Fruit fly (Drosophila melanogaster) whole organism, embryonic: Measurements from ENCODE around the gene CG6287.

Experiments used
- Awh ChIP-seq: fragments of 200-800 bp; sonication (Bioruptor generic); IDR thresholded peaks from 2 replicates; pipeline ENCODE4, ENCODE4 v1.3.6; 2022; ENCODE audit warnings: missing biosample characterization, missing genetic modification characterization
- CG10366 ChIP-seq: fragments of 200-800 bp; sonication (Bioruptor generic); IDR thresholded peaks from 2 replicates; pipeline ENCODE4 v1.3.6; 2022; ENCODE audit warnings: missing biosample characterization, missing genetic modification characterization
- CG10654 ChIP-seq: fragments of 200-800 bp; sonication (Bioruptor generic); optimal IDR thresholded peaks from 2 replicates; lab custom pipeline; 2016; ENCODE audit warnings: missing biosample characterization, missing genetic modification characterization
- CG12236 ChIP-seq: fragments of 200-800 bp; sonication (Bioruptor generic); optimal IDR thresholded peaks from 2 replicates; lab custom pipeline; 2016; ENCODE audit warnings: missing biosample characterization, missing genetic modification characterization
- CG15479 ChIP-seq: fragments of 200-800 bp; sonication (Bioruptor generic); optimal IDR thresholded peaks from 3 replicates; lab custom pipeline; 2019; ENCODE audit warnings: missing biosample characterization, mild to moderate bottlenecking, missing genetic modification characterization, moderate library complexity
- CG15601 ChIP-seq: fragments of 200-800 bp; sonication (Bioruptor generic); optimal IDR thresholded peaks from 3 replicates; lab custom pipeline; 2019; ENCODE audit warnings: missing biosample characterization, mild to moderate bottlenecking, missing genetic modification characterization, moderate library complexity
- CG16815 ChIP-seq: fragments of 200-800 bp; sonication (Bioruptor generic); optimal IDR thresholded peaks from 3 replicates; lab custom pipeline; 2017; ENCODE audit warnings: missing biosample characterization, mild to moderate bottlenecking, missing genetic modification characterization
- CG16863 ChIP-seq: fragments of 200-800 bp; sonication (Bioruptor generic); optimal IDR thresholded peaks from 3 replicates; lab custom pipeline; 2016; ENCODE audit warnings: missing biosample characterization, missing genetic modification characterization
- CG17912 ChIP-seq: fragments of 200-800 bp; sonication (Bioruptor generic); optimal IDR thresholded peaks from 2 replicates; lab custom pipeline; 2018; ENCODE audit warnings: missing biosample characterization, mild to moderate bottlenecking, missing genetic modification characterization
- CG30431 ChIP-seq: fragments of 200-800 bp; sonication (Bioruptor generic); optimal IDR thresholded peaks from 2 replicates; lab custom pipeline; 2017; ENCODE audit warnings: missing biosample characterization, missing genetic modification characterization
- CG31441 ChIP-seq: fragments of 200-800 bp; sonication (Bioruptor generic); IDR thresholded peaks from 2 replicates; pipeline ENCODE4 v1.3.6; 2022; ENCODE audit warnings: missing biosample characterization, missing genetic modification characterization
- CG32772 ChIP-seq: fragments of 200-800 bp; sonication (Bioruptor generic); IDR thresholded peaks from 2 replicates; pipeline ENCODE4 v1.3.6; 2022; ENCODE audit warnings: missing biosample characterization, missing genetic modification characterization
- CG4328 ChIP-seq: fragments of 200-800 bp; sonication (Bioruptor generic); optimal IDR thresholded peaks from 3 replicates; lab custom pipeline; 2017; ENCODE audit warnings: missing biosample characterization, missing genetic modification reagents, missing genetic modification characterization
- CG4360 ChIP-seq: fragments of 200-800 bp; sonication (Bioruptor generic); IDR thresholded peaks from 2 replicates; pipeline ENCODE4 v1.3.6; 2022; ENCODE audit warnings: missing biosample characterization, missing genetic modification characterization
- CG9797 ChIP-seq: fragments of 200-800 bp; sonication (Bioruptor generic); optimal IDR thresholded peaks from 3 replicates; lab custom pipeline; 2018; ENCODE audit warnings: missing biosample characterization, mild to moderate bottlenecking, missing genetic modification characterization
- CHES-1-like ChIP-seq: fragments of 200-800 bp; sonication (Bioruptor generic); optimal IDR thresholded peaks from 2 replicates; lab custom pipeline; 2016; ENCODE audit warnings: missing biosample characterization, missing genetic modification characterization
- Dip3 ChIP-seq: fragments of 200-800 bp; sonication (Bioruptor generic); optimal IDR thresholded peaks from 3 replicates; lab custom pipeline; 2016; ENCODE audit warnings: missing biosample characterization, missing genetic modification characterization
- Doc2 ChIP-seq: fragments of 200-800 bp; sonication (Bioruptor generic); IDR thresholded peaks from 2 replicates; pipeline ENCODE4 v1.3.6; 2022; ENCODE audit warnings: missing biosample characterization, missing genetic modification characterization
- E2f2 ChIP-seq: fragments of 200-800 bp; sonication (Bioruptor generic); IDR thresholded peaks from 2 replicates; pipeline ENCODE4 v1.3.6; 2022; ENCODE audit warnings: missing biosample characterization, missing genetic modification characterization
- Elba2 ChIP-seq: fragments of 200-800 bp; sonication (Bioruptor generic); optimal IDR thresholded peaks from 3 replicates; lab custom pipeline; 2016; ENCODE audit warnings: missing biosample characterization, missing genetic modification characterization
- Ets65A ChIP-seq: fragments of 200-800 bp; sonication (Bioruptor generic); peaks from one replicate; lab custom pipeline; 2016; ENCODE audit warnings: missing biosample characterization, missing genetic modification characterization
- Hey ChIP-seq: fragments of 200-800 bp; sonication (Bioruptor generic); optimal IDR thresholded peaks from 3 replicates; lab custom pipeline; 2018; ENCODE audit warnings: missing biosample characterization, mild to moderate bottlenecking, missing genetic modification characterization
- Meics ChIP-seq: fragments of 200-800 bp; sonication (Bioruptor generic); optimal IDR thresholded peaks from 2 replicates; lab custom pipeline; 2017; ENCODE audit warnings: missing biosample characterization, mild to moderate bottlenecking, missing genetic modification characterization
- Myb ChIP-seq: fragments of 200-800 bp; sonication (Bioruptor generic); optimal IDR thresholded peaks from 2 replicates; lab custom pipeline; 2016; ENCODE audit warnings: missing biosample characterization, missing genetic modification characterization
- Ravus ChIP-seq: fragments of 200-800 bp; sonication (Bioruptor generic); IDR thresholded peaks from 2 replicates; pipeline ENCODE4 v1.3.6; 2022; ENCODE audit warnings: missing biosample characterization, missing genetic modification characterization
- Side ChIP-seq: fragments of 200-800 bp; sonication (Bioruptor generic); optimal IDR thresholded peaks from 2 replicates; lab custom pipeline; 2016; ENCODE audit warnings: missing biosample characterization, missing genetic modification characterization
- Sin3A ChIP-seq: fragments of >200 bp; optimal IDR thresholded peaks from 2 replicates; lab custom pipeline; 2018
- Sry-β ChIP-seq: fragments of 200-800 bp; sonication (Bioruptor generic); optimal IDR thresholded peaks from 2 replicates; lab custom pipeline; 2018; ENCODE audit warnings: missing biosample characterization, mild to moderate bottlenecking, missing genetic modification characterization, moderate library complexity
- Sry-δ ChIP-seq: fragments of 200-800 bp; sonication (Bioruptor generic); optimal IDR thresholded peaks from 2 replicates; lab custom pipeline; 2016; ENCODE audit warnings: missing biosample characterization, missing genetic modification characterization
- Ssrp ChIP-seq: fragments of 200-800 bp; sonication (Bioruptor generic); optimal IDR thresholded peaks from 2 replicates; lab custom pipeline; 2018; ENCODE audit warnings: missing biosample characterization, mild to moderate bottlenecking, missing genetic modification characterization, moderate library complexity
- Vsx1 ChIP-seq: fragments of 200-800 bp; sonication (Bioruptor generic); optimal IDR thresholded peaks from 2 replicates; lab custom pipeline; 2017; ENCODE audit warnings: missing biosample characterization, mild to moderate bottlenecking, missing genetic modification characterization, missing genetic modification reagents
- Xrp1 ChIP-seq: fragments of 200-800 bp; sonication (Bioruptor generic); IDR thresholded peaks from 2 replicates; pipeline ENCODE4 v1.3.6; 2022; ENCODE audit warnings: missing biosample characterization, missing genetic modification characterization
- bowl ChIP-seq: fragments of 200-800 bp; sonication (Bioruptor generic); IDR thresholded peaks from 2 replicates; pipeline ENCODE4 v1.3.6; 2022; ENCODE audit warnings: missing biosample characterization, missing genetic modification characterization
- cato ChIP-seq: fragments of 200-800 bp; sonication (Bioruptor generic); optimal IDR thresholded peaks from 2 replicates; lab custom pipeline; 2016; ENCODE audit warnings: missing biosample characterization, missing genetic modification characterization, borderline replicate concordance
- da ChIP-seq: fragments of 200-800 bp; sonication (Bioruptor generic); optimal IDR thresholded peaks from 2 replicates; lab custom pipeline; 2016; ENCODE audit warnings: missing biosample characterization, missing genetic modification characterization
- danr ChIP-seq: fragments of 200-800 bp; sonication (Bioruptor generic); IDR thresholded peaks from 2 replicates; pipeline ENCODE4 v1.3.6; 2022; ENCODE audit warnings: missing biosample characterization, missing genetic modification characterization
- emc ChIP-seq: fragments of 200-800 bp; sonication (Bioruptor generic); optimal IDR thresholded peaks from 2 replicates; lab custom pipeline; 2016; ENCODE audit warnings: missing biosample characterization, missing genetic modification characterization
- fd3F ChIP-seq: fragments of 200-800 bp; sonication (Bioruptor generic); optimal IDR thresholded peaks from 2 replicates; lab custom pipeline; 2018; ENCODE audit warnings: missing biosample characterization, mild to moderate bottlenecking, missing genetic modification characterization, moderate library complexity
- fu2 ChIP-seq: fragments of 200-800 bp; sonication (Bioruptor generic); optimal IDR thresholded peaks from 2 replicates; lab custom pipeline; 2016; ENCODE audit warnings: missing biosample characterization, missing genetic modification characterization
- gcm ChIP-seq: fragments of 200-800 bp; sonication (Bioruptor generic); optimal IDR thresholded peaks from 2 replicates; lab custom pipeline; 2019; ENCODE audit warnings: missing biosample characterization, mild to moderate bottlenecking, missing genetic modification characterization, moderate library complexity
- gfzf ChIP-seq: fragments of 200-800 bp; sonication (Bioruptor generic); optimal IDR thresholded peaks from 2 replicates; lab custom pipeline; 2016; ENCODE audit warnings: missing biosample characterization, mild to moderate bottlenecking, missing genetic modification characterization, moderate library complexity
- grau ChIP-seq: fragments of 200-800 bp; optimal IDR thresholded peaks from 3 replicates; lab custom pipeline; 2019; ENCODE audit warnings: missing biosample characterization, mild to moderate bottlenecking, missing genetic modification characterization, moderate library complexity
- ham ChIP-seq: fragments of 200-800 bp; sonication (Bioruptor generic); IDR thresholded peaks from 2 replicates; pipeline ENCODE4 v1.3.6; 2022; ENCODE audit warnings: missing biosample characterization, missing genetic modification characterization
- insv ChIP-seq, 2 experiments: fragments of 200-800 bp; sonication (Bioruptor generic); optimal IDR thresholded peaks; 3 replicates each; lab custom pipeline; 2016 to 2018; ENCODE audit warnings: missing biosample characterization in 2 of 2, missing genetic modification characterization in 2 of 2
- klu ChIP-seq: fragments of 200-800 bp; sonication (Bioruptor generic); IDR thresholded peaks from 2 replicates; pipeline ENCODE4 v1.3.6; 2022; ENCODE audit warnings: missing biosample characterization, missing genetic modification characterization
- nerfin-1 ChIP-seq: fragments of 200-800 bp; sonication (Bioruptor generic); optimal IDR thresholded peaks from 3 replicates; lab custom pipeline; 2019; ENCODE audit warnings: missing biosample characterization, mild to moderate bottlenecking, missing genetic modification characterization, moderate library complexity
- pfk ChIP-seq: fragments of 200-800 bp; sonication (Bioruptor generic); optimal IDR thresholded peaks from 2 replicates; lab custom pipeline; 2018; ENCODE audit warnings: missing biosample characterization, mild to moderate bottlenecking, missing genetic modification characterization, moderate library complexity
- seq ChIP-seq: fragments of 200-800 bp; sonication (Bioruptor generic); IDR thresholded peaks from 2 replicates; pipeline ENCODE4 v1.3.6; 2022; ENCODE audit warnings: missing biosample characterization, missing genetic modification characterization
- sna ChIP-seq: fragments of 200-800 bp; sonication (Bioruptor generic); IDR thresholded peaks from 2 replicates; pipeline ENCODE4 v1.3.6; 2022; ENCODE audit warnings: missing biosample characterization, missing genetic modification characterization; ENCODE audit not compliant: partially characterized antibody
- tio ChIP-seq: fragments of 200-800 bp; sonication (Bioruptor generic); optimal IDR thresholded peaks from 2 replicates; lab custom pipeline; 2017; ENCODE audit warnings: missing biosample characterization, missing genetic modification characterization, inconsistent platforms
- trem ChIP-seq: fragments of 200-800 bp; optimal IDR thresholded peaks from 3 replicates; lab custom pipeline; 2019; ENCODE audit warnings: missing biosample characterization, mild to moderate bottlenecking, missing genetic modification characterization, moderate library complexity
- trh ChIP-seq: fragments of 200-800 bp; sonication (Bioruptor generic); optimal IDR thresholded peaks from 2 replicates; lab custom pipeline; 2016; ENCODE audit warnings: missing biosample characterization, missing genetic modification characterization

CG6287 gene

dm6 chr2L:11192691-11193090 lies 37.2 kb upstream of the CG6287 start (continued):
- TF ChIP-seq klu (GFP tag; lab: Robert Waterston, UW) = no peak
- peak; percentile 42 for TF ChIP-seq cato (GFP tag; lab: Kevin White, UChicago)
- TF ChIP-seq Hey (tag; lab: Kevin White, UChicago) = no peak
- TF ChIP-seq Doc2 = no peak
- TF ChIP-seq CG16815 = peak; percentile 46
- TF ChIP-seq sna (GFP tag; lab: Robert Waterston, UW) = no peak
- TF ChIP-seq CG16863 = peak; percentile 55
- peak; percentile 79 for TF ChIP-seq Ssrp (tag; lab: Kevin White, UChicago)
- TF ChIP-seq Sry-β = no peak
- TF ChIP-seq Ravus = no peak
- no peak for TF ChIP-seq danr
- TF ChIP-seq CG9797 = no peak
- TF ChIP-seq Dip3 = no peak
- TF ChIP-seq Elba2 = no peak
- peak; percentile 87 for TF ChIP-seq Xrp1 (GFP tag; lab: Robert Waterston, UW)
- peak; percentile 20 for TF ChIP-seq trem (tag; lab: Kevin White, UChicago)
- TF ChIP-seq CG10654 = peak; percentile 3
- TF ChIP-seq Sin3A (lab: Kevin White, UChicago) = no peak
- no peak for TF ChIP-seq Side (GFP tag; lab: Kevin White, UChicago)
- TF ChIP-seq pfk (GFP tag; lab: Kevin White, UChicago) = no peak
- TF ChIP-seq CHES-1-like = peak; percentile 29
- no peak for TF ChIP-seq seq (GFP tag; lab: Robert Waterston, UW)
- TF ChIP-seq CG17912 (GFP tag; lab: Kevin White, UChicago) = no peak
- peak; percentile 5 for TF ChIP-seq Sry-δ (GFP tag; lab: Kevin White, UChicago)
- peak; percentile 54 for TF ChIP-seq CG30431 (GFP tag; lab: Kevin White, UChicago)
- TF ChIP-seq gfzf (GFP tag; lab: Kevin White, UChicago) = no peak
- TF ChIP-seq tio (GFP tag; lab: Kevin White, UChicago) = peak; percentile 51
- TF ChIP-seq CG10366 (GFP tag; lab: Robert Waterston, UW) = peak; percentile 38
- 0 out of 2 replicates have a peak, but pooled peaks have one; percentile 28 for TF ChIP-seq E2f2
- TF ChIP-seq ham (GFP tag; lab: Robert Waterston, UW) = no peak
- peak; percentile 45 for TF ChIP-seq nerfin-1 (tag; lab: Kevin White, UChicago)
- TF ChIP-seq CG4360 (GFP tag; lab: Robert Waterston, UW) = 0 out of 2 replicates have a peak, but pooled peaks have one; percentile 27
- TF ChIP-seq Vsx1 (GFP tag; lab: Kevin White, UChicago) = peak; percentile 48
- no peak for TF ChIP-seq da (GFP tag; lab: Kevin White, UChicago)
- no peak for TF ChIP-seq CG15479
- peak; percentile 20 for TF ChIP-seq Myb (GFP tag; lab: Kevin White, UChicago)
- TF ChIP-seq Ets65A (GFP tag; lab: Kevin White, UChicago) = peak; percentile 83
- peak; percentile 50 for TF ChIP-seq CG12236 (GFP tag; lab: Kevin White, UChicago)
- TF ChIP-seq fu2 = peak; percentile 5
- peak; percentile 30; the same call in 1 of the 2 replicates for TF ChIP-seq CG32772
- peak; percentile 69 for TF ChIP-seq Awh
- no peak for TF ChIP-seq trh
- TF ChIP-seq emc (GFP tag; lab: Kevin White, UChicago) = no peak
- no peak for TF ChIP-seq Meics (GFP tag; lab: Kevin White, UChicago)
- no peak for TF ChIP-seq fd3F (GFP tag; lab: Kevin White, UChicago)
- TF ChIP-seq grau (tag; lab: Kevin White, UChicago) = peak; percentile 66
- TF ChIP-seq bowl (GFP tag; lab: Robert Waterston, UW) = no peak
- peak; percentile 64 for TF ChIP-seq CG31441 (GFP tag; lab: Robert Waterston, UW)
- TF ChIP-seq CG4328 (GFP tag; lab: Kevin White, UChicago) = no peak
- peak; percentile 54 for TF ChIP-seq gcm (GFP tag; lab: Kevin White, UChicago)
- peak; percentile 79 for TF ChIP-seq CG15601 (tag; lab: Kevin White, UChicago)
- no peak for TF ChIP-seq insv (GFP tag; optimal IDR thresholded peaks at IDR 0.05; lab: Kevin White, UChicago)
